Worm (Caenorhabditis elegans): Measurements from ENCODE around the gene Y57G11B.2.

DNA sequence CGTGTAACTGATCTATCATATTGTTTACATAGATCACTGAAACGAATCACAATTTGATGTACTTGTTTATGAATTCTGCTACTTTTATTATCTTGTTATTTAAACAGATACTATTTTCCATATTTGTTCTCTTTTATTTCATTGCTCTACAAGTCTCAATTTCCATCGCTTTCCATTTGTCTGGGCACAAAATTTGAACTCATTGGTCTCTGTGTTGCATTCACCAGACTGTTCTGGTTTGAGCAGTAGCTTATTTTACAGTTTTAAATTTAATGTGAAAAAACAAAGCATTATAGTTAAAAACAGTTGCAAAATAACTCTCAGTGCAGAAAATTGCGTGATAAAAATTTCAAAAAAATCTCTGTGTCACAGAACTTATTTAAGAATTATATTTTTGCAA lies 22.4 kb downstream of the Y57G11B.2 start:
- TF ChIP-seq ceh-34 (tag; optimal IDR thresholded peaks at IDR 0.05), result no peak
- no peak for TF ChIP-seq ref-2 (tag; optimal IDR thresholded peaks at IDR 0.05)
- no peak for TF ChIP-seq sox-4 (tag; optimal IDR thresholded peaks at IDR 0.05)
- TF ChIP-seq ceh-45 (GFP tag; IDR thresholded peaks at IDR 0.05), result no peak
- TF ChIP-seq T23F11.4 (GFP tag; optimal IDR thresholded peaks at IDR 0.05), result no peak
- TF ChIP-seq pqm-1 (tag; optimal IDR thresholded peaks at IDR 0.05), result no peak
- TF ChIP-seq ceh-14 (tag; optimal IDR thresholded peaks at IDR 0.05), result no peak
- TF ChIP-seq lim-6 (tag; optimal IDR thresholded peaks at IDR 0.05), result no peak
- TF ChIP-seq hlh-6 (tag; optimal IDR thresholded peaks at IDR 0.05), result no peak
